Worm (Caenorhabditis elegans) whole organism, L4 larva: Measurements from ENCODE around the gene F41E6.12.

Experiments
- F10B5.3 ChIP-seq: sonication (generic microtip); optimal IDR thresholded peaks from 2 replicates; lab custom pipeline; 2016; ENCODE audit warnings: mild to moderate bottlenecking, missing genetic modification characterization, missing compliant biosample characterization
- F44E2.7 ChIP-seq: fragments of 200-800 bp; sonication (Bioruptor generic); IDR thresholded peaks from 2 replicates; pipeline ENCODE4 v2.1.2; 2022; ENCODE audit warnings: missing genetic modification characterization, missing compliant biosample characterization
- F49E8.2 ChIP-seq: sonication (generic microtip); optimal IDR thresholded peaks from 2 replicates; lab custom pipeline; 2016; ENCODE audit warnings: missing compliant biosample characterization, mild to moderate bottlenecking, missing genetic modification characterization, borderline replicate concordance
- ama-1 ChIP-seq: fragments of 150-350 bp; optimal IDR thresholded peaks from 2 replicates; lab custom pipeline; 2014; ENCODE audit warnings: inconsistent platforms, mixed read lengths
- lin-13 ChIP-seq: fragments of 150-350 bp; optimal IDR thresholded peaks from 2 replicates; lab custom pipeline; 2014; ENCODE audit warnings: missing biosample characterization, missing genetic modification reagents, missing genetic modification characterization
- lin-38 ChIP-seq: fragments of 200-800 bp; sonication (Bioruptor generic); IDR thresholded peaks from 2 replicates; pipeline ENCODE4 v1.3.6; 2022; ENCODE audit warnings: missing genetic modification reagents, missing genetic modification characterization, missing compliant biosample characterization
- lir-3 ChIP-seq: sonication (generic microtip); optimal IDR thresholded peaks from 2 replicates; lab custom pipeline; 2016; ENCODE audit warnings: mild to moderate bottlenecking, missing genetic modification characterization, missing compliant biosample characterization
- lsy-2 ChIP-seq, 2 experiments: fragments of 150-350 bp in 1 of 2; sonication (generic microtip) in 1 of 2; optimal IDR thresholded peaks; 2 replicates each; lab custom pipeline; 2014 to 2017; ENCODE audit warnings: missing biosample characterization in 2 of 2, missing genetic modification characterization in 2 of 2
- pha-4 ChIP-seq, 2 experiments: fragments of 150-350 bp in 1 of 2; fragments of 200-800 bp in 1 of 2; sonication (Bioruptor generic) in 1 of 2; IDR thresholded peaks in 1 of 2; optimal IDR thresholded peaks in 1 of 2; 2 replicates each; pipeline versions ENCODE4 v1.3.6 to Lab custom; 2014 to 2022; ENCODE audit warnings: missing genetic modification characterization in 2 of 2, missing genetic modification reagents in 2 of 2, missing biosample characterization in 1 of 2, missing compliant biosample characterization in 1 of 2

ce11 chrV:8586920-8587319 is 42.0 kb downstream of the F41E6.12 start:
- TF ChIP-seq lir-3 (tag; lab: Kevin White, UChicago) (no peak), F49E8.2 (tag; lab: Kevin White, UChicago) (no peak), lin-13 (GFP tag; lab: Kevin White, UChicago) (no peak), lsy-2 (tag; optimal IDR thresholded peaks at IDR 0.05; lab: Kevin White, UChicago) (no peak), lin-38 (GFP tag; lab: Robert Waterston, UW) (no peak), ama-1 (lab: Kevin White, UChicago) (no peak), F10B5.3 (no peak), pha-4 (GFP tag; IDR thresholded peaks at IDR 0.05; lab: Robert Waterston, UW) (no peak), pha-4 (tag; optimal IDR thresholded peaks at IDR 0.05; lab: Kevin White, UChicago) (no peak), F44E2.7 (GFP tag; lab: Robert Waterston, UW) (no peak)
